Worm (Caenorhabditis elegans) whole organism, mixed stage, embryonic: ENCODE results near the gene lars-1.

Experiments used
- ces-1 ChIP-seq: fragments of 150-350 bp; optimal IDR thresholded peaks from 2 replicates; lab custom pipeline; 2014; ENCODE audit warnings: missing biosample characterization, missing genetic modification reagents, missing genetic modification characterization
- nhr-12 ChIP-seq: fragments of 150-350 bp; optimal IDR thresholded peaks from 2 replicates; lab custom pipeline; 2014; ENCODE audit warnings: missing biosample characterization, missing genetic modification characterization
- nhr-76 ChIP-seq: sonication (generic microtip); optimal IDR thresholded peaks from 2 replicates; lab custom pipeline; 2017; ENCODE audit warnings: missing biosample characterization, missing genetic modification characterization
- pha-4 ChIP-seq: fragments of 150-350 bp; optimal IDR thresholded peaks from 2 replicates; lab custom pipeline; 2018; ENCODE audit warnings: missing biosample characterization, missing genetic modification reagents, missing genetic modification characterization

DNA sequence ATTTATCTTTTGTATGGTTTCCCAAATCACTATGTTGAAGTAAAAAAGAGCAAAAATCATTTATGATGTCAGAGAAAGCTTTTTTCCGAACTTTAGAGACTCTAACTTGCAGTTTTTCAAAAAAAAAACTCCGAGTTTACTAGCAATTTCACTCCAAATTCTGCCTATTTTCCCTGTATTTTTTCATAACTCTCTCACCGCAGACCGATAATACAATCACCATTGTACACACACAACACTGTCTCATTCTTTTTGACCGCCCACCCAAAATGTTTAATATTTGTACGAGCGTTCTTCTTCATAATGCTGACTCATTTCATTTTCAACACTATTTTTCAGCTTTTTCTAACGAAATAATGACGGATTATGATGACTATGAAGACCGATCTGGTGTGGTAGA lies 42.2 kb upstream of the lars-1 start, which contains the start of gene F43C1.5:
- TF ChIP-seq nhr-76 (tag; lab: Kevin White, UChicago) (no peak), ces-1 (GFP tag; lab: Kevin White, UChicago) (no peak), nhr-12 (tag; lab: Kevin White, UChicago) (no peak), pha-4 (tag; lab: Kevin White, UChicago) (no peak)
